Fruit fly (Drosophila melanogaster) whole organism, embryonic: Measurements from ENCODE around the gene dmrt93B.

ENCODE experiments used
- Bteb2 ChIP-seq: fragments of 200-800 bp; sonication (Bioruptor generic); optimal IDR thresholded peaks from 2 replicates; lab custom pipeline; 2016; ENCODE audit warnings: missing biosample characterization, missing genetic modification characterization
- CG12219 ChIP-seq: fragments of 200-800 bp; sonication (Bioruptor generic); optimal IDR thresholded peaks from 3 replicates; lab custom pipeline; 2018; ENCODE audit warnings: missing biosample characterization, mild to moderate bottlenecking, missing genetic modification characterization
- CG12236 ChIP-seq: fragments of 200-800 bp; sonication (Bioruptor generic); optimal IDR thresholded peaks from 2 replicates; lab custom pipeline; 2016; ENCODE audit warnings: missing biosample characterization, missing genetic modification characterization
- CG12391 ChIP-seq: fragments of 200-800 bp; sonication (Bioruptor generic); optimal IDR thresholded peaks from 3 replicates; lab custom pipeline; 2018; ENCODE audit warnings: missing biosample characterization, mild to moderate bottlenecking, missing genetic modification characterization, moderate library complexity
- CG14667 ChIP-seq: fragments of 200-800 bp; sonication (Bioruptor generic); IDR thresholded peaks from 2 replicates; pipeline ENCODE4 v1.3.6; 2022; ENCODE audit warnings: missing biosample characterization, missing genetic modification characterization
- CG2712 ChIP-seq: fragments of 200-800 bp; optimal IDR thresholded peaks from 3 replicates; lab custom pipeline; 2019; ENCODE audit warnings: missing biosample characterization, mild to moderate bottlenecking, missing genetic modification characterization, moderate library complexity
- CG30020 ChIP-seq: fragments of 200-800 bp; optimal IDR thresholded peaks from 2 replicates; lab custom pipeline; 2019; ENCODE audit warnings: missing biosample characterization, mild to moderate bottlenecking, missing genetic modification characterization, moderate library complexity
- CG3065 ChIP-seq: fragments of 200-800 bp; sonication (Bioruptor generic); optimal IDR thresholded peaks from 2 replicates; lab custom pipeline; 2016; ENCODE audit warnings: missing biosample characterization, missing genetic modification characterization
- CG4730 ChIP-seq: fragments of 200-800 bp; sonication (Bioruptor generic); IDR thresholded peaks from 2 replicates; pipeline ENCODE4 v1.3.6; 2022; ENCODE audit warnings: missing biosample characterization, missing genetic modification characterization
- CG5180 ChIP-seq: fragments of 200-800 bp; sonication (Bioruptor generic); optimal IDR thresholded peaks from 3 replicates; lab custom pipeline; 2017; ENCODE audit warnings: missing biosample characterization, missing genetic modification characterization, mild to moderate bottlenecking, moderate library complexity, missing genetic modification reagents
- CG6791 ChIP-seq: fragments of 200-800 bp; sonication (Bioruptor generic); IDR thresholded peaks from 3 replicates; pipeline ENCODE4 v1.3.6; 2022; ENCODE audit warnings: missing biosample characterization, missing genetic modification characterization; ENCODE audit not compliant: partially characterized antibody
- CG7745 ChIP-seq: fragments of 200-800 bp; sonication (Bioruptor generic); optimal IDR thresholded peaks from 2 replicates; lab custom pipeline; 2018; ENCODE audit warnings: missing biosample characterization, mild to moderate bottlenecking, missing genetic modification characterization, moderate library complexity
- CG7963 ChIP-seq: fragments of 200-800 bp; sonication (Bioruptor generic); IDR thresholded peaks from 3 replicates; pipeline ENCODE4 v1.3.6; 2022; ENCODE audit warnings: missing biosample characterization, missing genetic modification characterization; ENCODE audit not compliant: partially characterized antibody
- CG9932 ChIP-seq: fragments of 200-800 bp; sonication (Bioruptor generic); IDR thresholded peaks from 2 replicates; pipeline ENCODE4 v1.3.6; 2022; ENCODE audit warnings: missing biosample characterization, missing genetic modification characterization
- E2f1 ChIP-seq: fragments of 200-800 bp; sonication (Bioruptor generic); IDR thresholded peaks from 2 replicates; pipeline ENCODE4 v1.3.6; 2022; ENCODE audit warnings: missing biosample characterization, missing genetic modification characterization
- Fer2 ChIP-seq: fragments of 200-800 bp; sonication (Bioruptor generic); optimal IDR thresholded peaks from 2 replicates; lab custom pipeline; 2018; ENCODE audit warnings: missing biosample characterization, mild to moderate bottlenecking, missing genetic modification characterization, moderate library complexity
- HLH54F ChIP-seq: fragments of 200-800 bp; sonication (Bioruptor generic); optimal IDR thresholded peaks from 3 replicates; lab custom pipeline; 2016; ENCODE audit warnings: missing biosample characterization, missing genetic modification characterization
- Hmr ChIP-seq: fragments of 200-800 bp; sonication (Bioruptor generic); optimal IDR thresholded peaks from 3 replicates; lab custom pipeline; 2017; ENCODE audit warnings: mild to moderate bottlenecking, missing biosample characterization, missing genetic modification reagents, missing genetic modification characterization
- Hr51 ChIP-seq, 2 experiments: fragments of 200-800 bp; sonication (Bioruptor generic); optimal IDR thresholded peaks; 2 replicates in 1 of 2; 3 replicates in 1 of 2; lab custom pipeline; 2016 to 2018; ENCODE audit warnings: missing biosample characterization in 2 of 2, missing genetic modification characterization in 2 of 2, mild to moderate bottlenecking in 1 of 2, moderate library complexity in 1 of 2
- Lhr ChIP-seq: fragments of 200-800 bp; sonication (Bioruptor generic); optimal IDR thresholded peaks from 3 replicates; lab custom pipeline; 2017; ENCODE audit warnings: mild to moderate bottlenecking, missing biosample characterization, missing genetic modification reagents, missing genetic modification characterization
- Mad ChIP-seq: fragments of 200-800 bp; sonication (Bioruptor generic); optimal IDR thresholded peaks from 2 replicates; lab custom pipeline; 2016; ENCODE audit warnings: missing biosample characterization, missing genetic modification characterization
- Max ChIP-seq: fragments of 200-800 bp; sonication (Bioruptor generic); optimal IDR thresholded peaks from 2 replicates; lab custom pipeline; 2016; ENCODE audit warnings: missing biosample characterization, mild to moderate bottlenecking, missing genetic modification characterization
- Rfx ChIP-seq: fragments of 200-800 bp; sonication (Bioruptor generic); IDR thresholded peaks from 2 replicates; pipeline ENCODE4 v1.3.6; 2022; ENCODE audit warnings: missing biosample characterization, missing genetic modification characterization
- Spps ChIP-seq: fragments of 200-800 bp; sonication (Bioruptor generic); optimal IDR thresholded peaks from 2 replicates; lab custom pipeline; 2018; ENCODE audit warnings: missing biosample characterization, mild to moderate bottlenecking, missing genetic modification characterization
- Sry-β ChIP-seq: fragments of 200-800 bp; sonication (Bioruptor generic); optimal IDR thresholded peaks from 2 replicates; lab custom pipeline; 2018; ENCODE audit warnings: missing biosample characterization, mild to moderate bottlenecking, missing genetic modification characterization, moderate library complexity
- bbx ChIP-seq: fragments of 200-800 bp; sonication (Bioruptor generic); IDR thresholded peaks from 2 replicates; pipeline ENCODE4 v1.3.6; 2022; ENCODE audit warnings: missing biosample characterization, missing genetic modification characterization; ENCODE audit not compliant: partially characterized antibody
- bigmax ChIP-seq: fragments of 200-800 bp; sonication (Bioruptor generic); optimal IDR thresholded peaks from 2 replicates; lab custom pipeline; 2018; ENCODE audit warnings: missing biosample characterization, mild to moderate bottlenecking, missing genetic modification characterization
- bowl ChIP-seq: fragments of 200-800 bp; sonication (Bioruptor generic); IDR thresholded peaks from 2 replicates; pipeline ENCODE4 v1.3.6; 2022; ENCODE audit warnings: missing biosample characterization, missing genetic modification characterization
- cad ChIP-seq: fragments of >200 bp; optimal IDR thresholded peaks from 2 replicates; lab custom pipeline; 2017; ENCODE audit warnings: missing biosample characterization, missing genetic modification characterization
- caup ChIP-seq: fragments of 200-800 bp; sonication (Bioruptor generic); optimal IDR thresholded peaks from 3 replicates; lab custom pipeline; 2017; ENCODE audit warnings: missing biosample characterization, mild to moderate bottlenecking, missing genetic modification characterization, moderate library complexity; ENCODE audit not compliant: severe bottlenecking
- croc ChIP-seq: fragments of 200-800 bp; sonication (Bioruptor generic); conservative IDR thresholded peaks from 3 replicates; pipeline ENCODE4 v1.3.6; 2022; ENCODE audit warnings: missing biosample characterization, missing genetic modification characterization
- crol ChIP-seq: fragments of 200-800 bp; sonication (Bioruptor generic); IDR thresholded peaks from 2 replicates; pipeline ENCODE4 v1.3.6; 2022; ENCODE audit warnings: missing biosample characterization, missing genetic modification characterization
- dimm ChIP-seq: fragments of 200-800 bp; sonication (Bioruptor generic); IDR thresholded peaks from 2 replicates; pipeline ENCODE4 v1.3.6; 2022; ENCODE audit warnings: missing biosample characterization, missing genetic modification characterization
- gfzf ChIP-seq: fragments of 200-800 bp; sonication (Bioruptor generic); optimal IDR thresholded peaks from 2 replicates; lab custom pipeline; 2016; ENCODE audit warnings: missing biosample characterization, mild to moderate bottlenecking, missing genetic modification characterization, moderate library complexity
- h ChIP-seq: fragments of >200 bp; optimal IDR thresholded peaks from 2 replicates; lab custom pipeline; 2017
- inv ChIP-seq: fragments of 200-800 bp; sonication (Bioruptor generic); IDR thresholded peaks from 2 replicates; pipeline ENCODE4 v1.3.6; 2022; ENCODE audit warnings: missing biosample characterization, missing genetic modification characterization; ENCODE audit not compliant: partially characterized antibody
- mld ChIP-seq: fragments of 200-800 bp; sonication (Bioruptor generic); IDR thresholded peaks from 3 replicates; pipeline ENCODE4 v1.3.6; 2022; ENCODE audit warnings: missing biosample characterization, missing genetic modification characterization; ENCODE audit not compliant: partially characterized antibody
- nerfin-2 ChIP-seq: fragments of 200-800 bp; sonication (Bioruptor generic); IDR thresholded peaks from 2 replicates; pipeline ENCODE4 v1.3.6; 2022; ENCODE audit warnings: missing biosample characterization, missing genetic modification characterization; ENCODE audit not compliant: partially characterized antibody
- org-1 ChIP-seq: fragments of 200-800 bp; sonication (Bioruptor generic); optimal IDR thresholded peaks from 2 replicates; lab custom pipeline; 2017; ENCODE audit warnings: missing biosample characterization, missing genetic modification characterization
- pum ChIP-seq: fragments of 200-800 bp; sonication (Bioruptor generic); optimal IDR thresholded peaks from 2 replicates; lab custom pipeline; 2016; ENCODE audit warnings: missing biosample characterization, missing genetic modification characterization
- salm ChIP-seq: fragments of 200-800 bp; sonication (Bioruptor generic); optimal IDR thresholded peaks from 2 replicates; lab custom pipeline; 2018; ENCODE audit warnings: missing biosample characterization, mild to moderate bottlenecking, missing genetic modification characterization
- sens-2 ChIP-seq: fragments of 200-800 bp; sonication (Bioruptor generic); IDR thresholded peaks from 2 replicates; pipeline ENCODE4 v1.3.6; 2022; ENCODE audit warnings: missing biosample characterization, missing genetic modification characterization
- sisA ChIP-seq: fragments of 200-800 bp; sonication (Bioruptor generic); IDR thresholded peaks from 2 replicates; pipeline ENCODE4 v1.3.6; 2022; ENCODE audit warnings: missing biosample characterization, missing genetic modification characterization
- slbo ChIP-seq: fragments of 200-800 bp; sonication (Bioruptor generic); IDR thresholded peaks from 2 replicates; pipeline ENCODE4 v1.3.6; 2022; ENCODE audit warnings: missing biosample characterization, missing genetic modification characterization
- stwl ChIP-seq: fragments of 200-800 bp; sonication (Bioruptor generic); optimal IDR thresholded peaks from 3 replicates; lab custom pipeline; 2018; ENCODE audit warnings: missing biosample characterization, mild to moderate bottlenecking, missing genetic modification characterization, moderate library complexity
- tio ChIP-seq: fragments of 200-800 bp; sonication (Bioruptor generic); optimal IDR thresholded peaks from 2 replicates; lab custom pipeline; 2017; ENCODE audit warnings: missing biosample characterization, missing genetic modification characterization, inconsistent platforms
- tna ChIP-seq: fragments of 200-800 bp; sonication (Bioruptor generic); IDR thresholded peaks from 2 replicates; pipeline ENCODE4 v1.3.6; 2022; ENCODE audit warnings: missing biosample characterization, missing genetic modification characterization; ENCODE audit not compliant: partially characterized antibody
- trem ChIP-seq: fragments of 200-800 bp; optimal IDR thresholded peaks from 3 replicates; lab custom pipeline; 2019; ENCODE audit warnings: missing biosample characterization, mild to moderate bottlenecking, missing genetic modification characterization, moderate library complexity
- zfh1 ChIP-seq: fragments of 200-800 bp; sonication (Bioruptor generic); IDR thresholded peaks from 3 replicates; pipeline ENCODE4 v1.3.6; 2022; ENCODE audit warnings: missing biosample characterization, missing genetic modification characterization
- zfh2 ChIP-seq: fragments of 200-800 bp; sonication (Bioruptor generic); optimal IDR thresholded peaks from 2 replicates; lab custom pipeline; 2016; ENCODE audit warnings: missing biosample characterization, missing genetic modification characterization

Gene dmrt93B

DNA sequence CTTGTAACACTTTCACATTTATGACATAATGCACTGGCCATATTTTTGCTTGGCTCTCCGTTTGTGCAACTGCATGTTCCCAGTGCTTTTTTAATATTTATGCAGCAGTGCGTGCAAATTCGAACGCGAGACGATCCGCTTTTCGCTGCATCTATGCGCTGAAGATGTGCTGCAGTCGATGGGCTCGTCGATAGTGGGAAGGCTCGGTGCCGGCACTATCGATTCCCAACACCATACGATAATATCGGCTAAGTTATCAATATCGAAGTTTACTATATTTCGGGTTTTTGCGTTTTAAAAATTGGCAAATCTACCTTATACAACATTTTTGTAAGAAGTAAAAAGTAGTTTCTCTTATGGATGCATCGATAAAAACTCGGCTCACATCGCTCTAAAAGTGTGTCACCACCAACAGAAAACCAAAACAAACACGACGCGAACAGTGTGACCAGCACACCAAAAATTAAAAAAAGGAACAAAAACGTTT is 23.9 kb downstream of the dmrt93B start, which contains the start of gene RhoGAP93B (continued):
- peak; percentile 100 for TF ChIP-seq tna
- no peak for TF ChIP-seq cad (GFP tag; lab: Kevin White, UChicago)
- peak; percentile 91 for TF ChIP-seq Rfx (GFP tag; lab: Robert Waterston, UW)
- TF ChIP-seq HLH54F (GFP tag; lab: Kevin White, UChicago), result peak; percentile 95
- TF ChIP-seq stwl (tag; lab: Kevin White, UChicago), result peak; percentile 87
- no peak for TF ChIP-seq h (lab: Kevin White, UChicago)
- TF ChIP-seq CG2712, result peak; percentile 87
- peak; percentile 99 for TF ChIP-seq CG7963 (GFP tag; lab: Robert Waterston, UW)
- TF ChIP-seq salm (tag; lab: Kevin White, UChicago), result peak; percentile 8
- peak; percentile 81 for TF ChIP-seq CG4730
- peak; percentile 60 for TF ChIP-seq Bteb2 (GFP tag; lab: Kevin White, UChicago)
- peak; percentile 100 for TF ChIP-seq bbx (GFP tag; lab: Robert Waterston, UW)
- TF ChIP-seq nerfin-2 (GFP tag; lab: Robert Waterston, UW), result peak; percentile 99
- TF ChIP-seq CG30020 (tag; lab: Kevin White, UChicago), result peak; percentile 75
- peak; percentile 8 for TF ChIP-seq CG12219
- TF ChIP-seq org-1 (GFP tag; lab: Kevin White, UChicago), result no peak
- peak; percentile 92 for TF ChIP-seq zfh2 (GFP tag; lab: Kevin White, UChicago)
- peak; percentile 75 to 89 for TF ChIP-seq Hr51 (GFP tag; optimal IDR thresholded peaks at IDR 0.05; lab: Kevin White, UChicago)
- peak; percentile 92 for TF ChIP-seq sens-2 (GFP tag; lab: Robert Waterston, UW)
- peak; percentile 54 for TF ChIP-seq CG3065
- peak; percentile 17 for TF ChIP-seq Sry-β (GFP tag; lab: Kevin White, UChicago)
- no peak for TF ChIP-seq CG5180 (GFP tag; lab: Kevin White, UChicago)
- TF ChIP-seq slbo, result peak; percentile 93
- no peak for TF ChIP-seq tio (GFP tag; lab: Kevin White, UChicago)
- peak; percentile 79 for TF ChIP-seq Hmr (GFP tag; lab: Kevin White, UChicago)
- peak; percentile 73 for TF ChIP-seq dimm (GFP tag; lab: Robert Waterston, UW)
- peak; percentile 84 for TF ChIP-seq pum (GFP tag; lab: Kevin White, UChicago)
- TF ChIP-seq E2f1 (GFP tag; lab: Robert Waterston, UW), result peak; percentile 95
- peak; percentile 85 for TF ChIP-seq zfh1
- peak; percentile 96 for TF ChIP-seq sisA (GFP tag; lab: Robert Waterston, UW)
- TF ChIP-seq caup, result peak; percentile 85
- peak; percentile 68 for TF ChIP-seq Max (GFP tag; lab: Kevin White, UChicago)
- TF ChIP-seq crol, result peak; percentile 39; the same call in 1 of the 2 replicates
- TF ChIP-seq Fer2, result peak; percentile 82
- TF ChIP-seq CG12391 (tag; lab: Kevin White, UChicago), result peak; percentile 93
- TF ChIP-seq bowl (GFP tag; lab: Robert Waterston, UW), result peak; percentile 88
- TF ChIP-seq gfzf (GFP tag; lab: Kevin White, UChicago), result peak; percentile 83
- TF ChIP-seq CG12236 (GFP tag; lab: Kevin White, UChicago), result peak; percentile 57
- peak; percentile 71; the same call in 2 of the 3 replicates for TF ChIP-seq croc (GFP tag; lab: Robert Waterston, UW)
- peak; percentile 89 for TF ChIP-seq trem
- peak; percentile 81 for TF ChIP-seq Spps (tag; lab: Kevin White, UChicago)
- peak; percentile 100 for TF ChIP-seq inv (GFP tag; lab: Robert Waterston, UW)
- no peak for TF ChIP-seq CG7745
- TF ChIP-seq CG9932 (GFP tag; lab: Robert Waterston, UW), result peak; percentile 99
- peak; percentile 91 for TF ChIP-seq CG14667 (GFP tag; lab: Robert Waterston, UW)
- TF ChIP-seq Lhr (GFP tag; lab: Kevin White, UChicago), result peak; percentile 94
- TF ChIP-seq bigmax (GFP tag; lab: Kevin White, UChicago), result no peak
- peak; percentile 99 for TF ChIP-seq CG6791 (GFP tag; lab: Robert Waterston, UW)
- peak; percentile 100 for TF ChIP-seq mld (GFP tag; lab: Robert Waterston, UW)
- TF ChIP-seq Mad (GFP tag; lab: Kevin White, UChicago), result peak; percentile 85
